Fruit fly (Drosophila melanogaster) whole organism, pupa: Measurements from ENCODE around the gene smg.

Experiments used
- CG10348 ChIP-seq: fragments of 200-800 bp; sonication (Bioruptor generic); IDR thresholded peaks from 2 replicates; pipeline ENCODE4 v1.3.6; 2022; ENCODE audit warnings: missing biosample characterization, missing genetic modification characterization
- CG12605 ChIP-seq: fragments of 200-800 bp; sonication (Bioruptor generic); IDR thresholded peaks from 2 replicates; pipeline ENCODE4 v1.3.6; 2022; ENCODE audit warnings: missing biosample characterization, missing genetic modification characterization
- CG13204 ChIP-seq: fragments of 200-800 bp; sonication (Bioruptor generic); optimal IDR thresholded peaks from 2 replicates; lab custom pipeline; 2018; ENCODE audit warnings: missing biosample characterization, mild to moderate bottlenecking, missing genetic modification characterization, moderate library complexity
- CG14655 ChIP-seq: fragments of 200-800 bp; sonication (Bioruptor generic); optimal IDR thresholded peaks from 3 replicates; lab custom pipeline; 2017; ENCODE audit warnings: mild to moderate bottlenecking, missing biosample characterization, missing genetic modification reagents, missing genetic modification characterization
- CG15710 ChIP-seq: fragments of 200-800 bp; sonication (Bioruptor generic); optimal IDR thresholded peaks from 2 replicates; lab custom pipeline; 2018; ENCODE audit warnings: missing biosample characterization, mild to moderate bottlenecking, missing genetic modification characterization, moderate library complexity
- CG17806 ChIP-seq: fragments of 200-800 bp; sonication (Bioruptor generic); optimal IDR thresholded peaks from 2 replicates; lab custom pipeline; 2018; ENCODE audit warnings: missing biosample characterization, mild to moderate bottlenecking, missing genetic modification characterization, moderate library complexity
- CG32121 ChIP-seq: fragments of 200-800 bp; sonication (Bioruptor generic); IDR thresholded peaks from 2 replicates; pipeline ENCODE4 v1.3.6; 2022; ENCODE audit warnings: missing biosample characterization, missing genetic modification characterization
- CG34367 ChIP-seq: fragments of 200-800 bp; sonication (Bioruptor generic); optimal IDR thresholded peaks from 2 replicates; lab custom pipeline; 2018; ENCODE audit warnings: missing biosample characterization, mild to moderate bottlenecking, missing genetic modification characterization
- CG4496 ChIP-seq: fragments of 200-800 bp; sonication (Bioruptor generic); IDR thresholded peaks from 3 replicates; pipeline ENCODE4 v1.3.6; 2022; ENCODE audit warnings: missing biosample characterization, missing genetic modification characterization
- CG8159 ChIP-seq: fragments of 200-800 bp; sonication (Bioruptor generic); optimal IDR thresholded peaks from 3 replicates; lab custom pipeline; 2018; ENCODE audit warnings: missing biosample characterization, mild to moderate bottlenecking, missing genetic modification characterization, moderate library complexity
- CG8301 ChIP-seq: fragments of 200-800 bp; sonication (Bioruptor generic); optimal IDR thresholded peaks from 2 replicates; lab custom pipeline; 2018; ENCODE audit warnings: missing biosample characterization, mild to moderate bottlenecking, missing genetic modification characterization
- CG9948 ChIP-seq: fragments of 200-800 bp; sonication (Bioruptor generic); optimal IDR thresholded peaks from 2 replicates; lab custom pipeline; 2018; ENCODE audit warnings: missing biosample characterization, mild to moderate bottlenecking, missing genetic modification characterization, moderate library complexity
- D1 ChIP-seq: fragments of 200-800 bp; sonication (Bioruptor generic); optimal IDR thresholded peaks from 2 replicates; lab custom pipeline; 2018; ENCODE audit warnings: missing biosample characterization, mild to moderate bottlenecking, missing genetic modification characterization, moderate library complexity
- EcR ChIP-seq: fragments of 200-800 bp; sonication (Bioruptor generic); optimal IDR thresholded peaks from 3 replicates; lab custom pipeline; 2019; ENCODE audit warnings: missing biosample characterization, missing genetic modification characterization, mild to moderate bottlenecking, moderate library complexity, missing genetic modification reagents
- Ets98B ChIP-seq: fragments of 200-800 bp; sonication (Bioruptor generic); IDR thresholded peaks from 2 replicates; pipeline ENCODE4 v1.3.6; 2022; ENCODE audit warnings: missing biosample characterization, missing genetic modification characterization
- Pif1A ChIP-seq: fragments of 200-800 bp; sonication (Bioruptor generic); optimal IDR thresholded peaks from 3 replicates; lab custom pipeline; 2016; ENCODE audit warnings: missing biosample characterization, missing genetic modification characterization
- Pif1B ChIP-seq: fragments of 200-800 bp; sonication (Bioruptor generic); optimal IDR thresholded peaks from 3 replicates; lab custom pipeline; 2016; ENCODE audit warnings: missing biosample characterization, missing genetic modification characterization
- Snoo ChIP-seq: fragments of 200-800 bp; sonication (Bioruptor generic); optimal IDR thresholded peaks from 3 replicates; lab custom pipeline; 2017; ENCODE audit warnings: missing biosample characterization, mild to moderate bottlenecking, missing genetic modification characterization, inconsistent platforms
- fd96Ca ChIP-seq: fragments of 200-800 bp; sonication (Bioruptor generic); IDR thresholded peaks from 3 replicates; pipeline ENCODE4 v1.3.6; 2022; ENCODE audit warnings: missing biosample characterization, missing genetic modification characterization
- gl ChIP-seq: fragments of 200-800 bp; sonication (Bioruptor generic); optimal IDR thresholded peaks from 2 replicates; lab custom pipeline; 2018; ENCODE audit warnings: missing biosample characterization, mild to moderate bottlenecking, missing genetic modification characterization
- rn ChIP-seq: fragments of 200-800 bp; sonication (Bioruptor generic); IDR thresholded peaks from 2 replicates; pipeline ENCODE4 v1.3.6; 2022; ENCODE audit warnings: missing biosample characterization, missing genetic modification characterization

The smg gene

DNA sequence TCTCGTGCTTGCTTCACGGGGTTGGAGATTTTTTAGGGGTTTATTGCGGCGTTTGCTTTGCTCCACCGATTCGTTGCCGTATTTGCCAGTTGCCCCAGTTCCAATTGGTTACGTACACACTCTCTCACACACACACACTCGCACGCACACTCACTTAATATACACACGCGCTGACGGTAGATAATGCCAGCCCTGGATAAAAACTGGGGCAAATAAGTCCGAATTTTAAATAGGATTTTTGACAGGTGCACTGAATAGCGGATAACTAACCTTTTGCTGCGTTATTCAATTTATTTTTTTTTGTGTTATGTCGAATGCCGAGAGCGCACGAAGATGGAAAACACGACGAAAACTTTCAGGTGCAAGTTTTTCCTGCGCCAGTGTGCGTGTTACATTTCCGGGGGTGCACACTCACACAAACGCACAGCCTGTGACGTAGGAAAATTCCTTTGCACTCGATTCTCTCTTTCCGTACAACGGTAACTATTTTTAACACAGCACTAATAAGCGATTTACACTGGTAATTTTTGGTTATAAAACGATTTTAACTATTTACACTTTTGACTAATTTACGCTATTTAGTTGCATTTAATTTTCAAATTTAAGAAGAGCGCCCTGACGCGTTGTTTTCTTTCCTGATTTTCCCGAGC is 45.1 kb downstream of the smg start:
- TF ChIP-seq CG10348 (GFP tag; lab: Robert Waterston, UW) (no peak), D1 (tag; lab: Kevin White, UChicago) (no peak), CG9948 (tag; lab: Kevin White, UChicago) (no peak), rn (GFP tag; lab: Robert Waterston, UW) (no peak), CG34367 (tag; lab: Kevin White, UChicago) (no peak), CG32121 (GFP tag; lab: Robert Waterston, UW) (no peak; the same call in 1 of the 2 replicates), Ets98B (GFP tag; lab: Robert Waterston, UW) (no peak), CG15710 (no peak), CG12605 (GFP tag; lab: Robert Waterston, UW) (no peak), CG8159 (tag; lab: Kevin White, UChicago) (no peak), fd96Ca (no peak), CG4496 (no peak; the same call in 2 of the 3 replicates), Pif1A (GFP tag; lab: Kevin White, UChicago) (no peak), Snoo (tag; lab: Kevin White, UChicago) (no peak), CG17806 (tag; lab: Kevin White, UChicago) (no peak), EcR (no peak), CG13204 (no peak), CG14655 (GFP tag; lab: Kevin White, UChicago) (no peak)

DNA sequence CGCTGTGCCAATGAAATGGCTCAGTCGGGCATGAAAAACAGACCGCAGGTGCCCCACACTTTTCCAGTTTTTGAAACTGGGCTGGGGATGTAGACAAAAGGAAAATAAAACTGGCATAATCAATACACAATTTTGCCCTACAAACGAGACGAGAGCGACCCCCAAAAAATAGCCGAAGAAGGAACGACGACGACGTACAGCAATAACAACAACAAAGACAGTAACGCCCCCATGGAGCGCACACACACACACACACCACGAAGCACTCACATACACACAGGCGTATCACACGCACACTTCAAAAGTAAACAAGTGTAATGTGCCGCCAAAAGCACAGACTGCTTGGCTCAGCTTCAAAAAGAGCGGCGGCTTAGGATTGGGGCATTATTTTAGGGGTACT is 46.3 kb downstream of the smg start:
- no peak for TF ChIP-seq D1 (tag; lab: Kevin White, UChicago)
- no peak for TF ChIP-seq CG32121 (GFP tag; lab: Robert Waterston, UW)
- TF ChIP-seq CG8301 (tag; lab: Kevin White, UChicago) = no peak
- TF ChIP-seq gl (tag; lab: Kevin White, UChicago) = no peak
- no peak for TF ChIP-seq fd96Ca
- TF ChIP-seq CG12605 (GFP tag; lab: Robert Waterston, UW) = no peak
- TF ChIP-seq CG8159 (tag; lab: Kevin White, UChicago) = no peak
- no peak for TF ChIP-seq CG13204
- no peak for TF ChIP-seq CG17806 (tag; lab: Kevin White, UChicago)
- no peak for TF ChIP-seq Pif1A (GFP tag; lab: Kevin White, UChicago)
- no peak for TF ChIP-seq CG34367 (tag; lab: Kevin White, UChicago)
- no peak for TF ChIP-seq Pif1B (GFP tag; lab: Kevin White, UChicago)
- TF ChIP-seq rn (GFP tag; lab: Robert Waterston, UW) = no peak

DNA sequence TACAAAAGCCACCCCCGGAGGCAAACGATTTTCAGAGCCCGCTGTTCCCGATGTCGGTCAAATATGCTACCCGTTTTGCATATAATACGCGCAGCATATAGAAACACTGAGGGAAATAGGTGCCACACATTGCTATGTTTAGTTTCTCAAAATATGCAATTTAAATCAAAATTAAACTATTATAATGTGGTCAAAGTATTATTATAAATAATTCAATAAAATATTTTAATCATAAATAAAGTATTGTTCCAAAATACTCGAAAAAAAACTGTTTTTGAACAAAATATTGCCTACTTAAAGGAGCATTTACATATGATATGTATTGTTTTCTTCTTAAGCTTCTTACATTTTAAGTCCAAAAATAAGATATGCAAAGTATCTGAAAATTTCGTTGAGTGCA is 46.8 kb downstream of the smg start:
- TF ChIP-seq rn (GFP tag; lab: Robert Waterston, UW) = no peak
- no peak for TF ChIP-seq D1 (tag; lab: Kevin White, UChicago)
- TF ChIP-seq CG13204 = no peak
- no peak for TF ChIP-seq Pif1B (GFP tag; lab: Kevin White, UChicago)
- TF ChIP-seq CG15710 = no peak
- TF ChIP-seq CG8159 (tag; lab: Kevin White, UChicago) = no peak
- TF ChIP-seq Snoo (tag; lab: Kevin White, UChicago) = no peak
- no peak for TF ChIP-seq CG14655 (GFP tag; lab: Kevin White, UChicago)
- TF ChIP-seq CG9948 (tag; lab: Kevin White, UChicago) = no peak
- no peak for TF ChIP-seq CG10348 (GFP tag; lab: Robert Waterston, UW)
- TF ChIP-seq gl (tag; lab: Kevin White, UChicago) = no peak
- no peak for TF ChIP-seq CG8301 (tag; lab: Kevin White, UChicago)
- TF ChIP-seq fd96Ca = no peak
- no peak for TF ChIP-seq Ets98B (GFP tag; lab: Robert Waterston, UW)
- TF ChIP-seq CG4496 = no peak
- TF ChIP-seq CG32121 (GFP tag; lab: Robert Waterston, UW) = no peak
- TF ChIP-seq CG12605 (GFP tag; lab: Robert Waterston, UW) = no peak

DNA sequence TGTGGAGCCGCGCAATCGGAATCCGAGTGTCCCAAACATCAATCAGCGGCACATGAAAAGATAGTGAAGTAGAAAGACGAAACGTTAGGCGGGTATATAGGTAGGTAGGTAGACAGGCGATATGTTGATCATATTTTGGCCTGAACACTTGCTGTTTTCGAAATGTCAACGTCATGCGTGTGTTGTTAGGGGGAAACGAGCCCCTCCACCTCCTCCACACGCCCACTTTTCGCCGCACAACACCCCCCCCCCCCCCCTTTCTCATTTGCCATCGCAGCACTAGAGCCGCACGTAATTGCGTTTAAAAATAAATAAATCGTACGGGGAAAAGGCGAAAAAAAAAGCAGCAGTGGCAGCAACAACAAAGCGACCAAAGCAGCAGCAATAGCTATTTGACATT is 48.0 kb downstream of the smg start:
- TF ChIP-seq EcR (no peak), CG4496 (no peak), Pif1B (GFP tag; lab: Kevin White, UChicago) (no peak), CG8301 (tag; lab: Kevin White, UChicago) (no peak), CG15710 (no peak), CG13204 (no peak), CG14655 (GFP tag; lab: Kevin White, UChicago) (no peak), CG32121 (GFP tag; lab: Robert Waterston, UW) (peak; percentile 52; the same call in 1 of the 2 replicates)
- TF ChIP-seq, all 21 proteins: peak for 1

dm6 chr3L:8947848-8948494 is 49.8 kb downstream of the smg start:
- TF ChIP-seq CG8301 (tag; lab: Kevin White, UChicago) (no peak), CG10348 (GFP tag; lab: Robert Waterston, UW) (no peak), Ets98B (GFP tag; lab: Robert Waterston, UW) (no peak), CG32121 (GFP tag; lab: Robert Waterston, UW) (peak; percentile 52; the same call in 1 of the 2 replicates), CG14655 (GFP tag; lab: Kevin White, UChicago) (no peak)
